Worm (Caenorhabditis elegans) whole organism, L4/young adult: ENCODE data around the gene sri-32.

Experiments used
- W03F9.2 ChIP-seq: fragments of 150-350 bp; optimal IDR thresholded peaks from 2 replicates; lab custom pipeline; 2014; ENCODE audit warnings: missing biosample characterization, missing genetic modification characterization
- dao-5 ChIP-seq: sonication (generic microtip); optimal IDR thresholded peaks from 2 replicates; lab custom pipeline; 2016; ENCODE audit warnings: missing genotype, missing genetic modification characterization, moderate library complexity, missing compliant biosample characterization
- him-1 ChIP-seq: sonication (generic microtip); optimal IDR thresholded peaks from 2 replicates; lab custom pipeline; 2016; ENCODE audit warnings: missing genotype, missing genetic modification reagents, missing genetic modification characterization, missing compliant biosample characterization

The sri-32 gene

DNA sequence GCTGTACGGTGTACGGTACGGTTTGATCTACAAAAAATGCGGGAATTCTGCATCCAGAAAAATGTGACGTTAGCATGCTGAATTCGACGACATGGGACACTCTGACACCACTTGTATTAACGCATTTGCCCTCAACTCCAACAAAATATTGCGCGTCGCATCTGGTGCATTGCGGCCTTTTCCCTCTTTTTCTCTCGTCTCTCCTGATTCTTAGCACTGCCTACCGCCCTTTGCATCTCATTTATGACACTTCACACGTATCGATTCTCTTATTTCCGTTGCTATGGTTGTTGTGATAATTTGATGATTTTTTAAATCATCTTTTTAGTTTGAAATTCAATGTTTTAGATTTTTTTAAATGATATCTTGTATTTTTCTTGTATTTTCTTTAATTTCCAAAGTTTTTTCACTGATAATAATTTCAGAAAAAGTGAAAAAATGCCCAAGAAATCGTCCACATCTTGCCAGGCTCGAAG, 35.3 kb downstream of the sri-32 start, which contains the start of gene T10D4.6:
T10D4.6 (plus strand) TSS at position 426 of the 476 bp plus-strand sequence.
- TF ChIP-seq him-1 (tag; lab: Kevin White, UChicago) = no peak

DNA sequence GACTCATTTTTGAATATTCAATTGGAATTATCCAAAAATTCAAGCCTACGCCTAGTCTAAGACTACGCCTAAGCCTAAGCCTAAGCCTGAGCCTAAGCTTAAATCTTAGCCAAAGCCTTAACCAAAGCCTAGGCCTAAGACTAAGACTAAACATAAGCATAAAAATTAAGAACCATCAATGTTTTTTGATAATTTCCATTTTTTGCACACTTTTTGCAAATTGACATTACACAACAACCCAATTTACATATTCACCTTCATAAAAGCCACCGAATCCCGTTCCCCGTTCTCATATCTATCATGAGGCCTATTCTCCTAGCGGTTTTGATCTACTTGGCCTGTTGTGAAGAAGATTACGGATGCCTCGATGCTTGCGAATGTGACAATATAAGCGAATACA, 36.8 kb downstream of the sri-32 start, which contains the start of gene T10D4.7:
T10D4.7 (plus strand) TSS at position 301 of the 400 bp plus-strand sequence.
- no peak for TF ChIP-seq him-1 (tag; lab: Kevin White, UChicago)

ce11 chrII:3113934-3114333, 40.3 kb downstream of the sri-32 start, which contains the start of gene clec-123:
TSS of gene clec-123 (plus strand) at chrII:3114234.
- TF ChIP-seq W03F9.2 (tag; lab: Kevin White, UChicago) (no peak), dao-5 (tag; lab: Kevin White, UChicago) (no peak), him-1 (tag; lab: Kevin White, UChicago) (no peak)

DNA sequence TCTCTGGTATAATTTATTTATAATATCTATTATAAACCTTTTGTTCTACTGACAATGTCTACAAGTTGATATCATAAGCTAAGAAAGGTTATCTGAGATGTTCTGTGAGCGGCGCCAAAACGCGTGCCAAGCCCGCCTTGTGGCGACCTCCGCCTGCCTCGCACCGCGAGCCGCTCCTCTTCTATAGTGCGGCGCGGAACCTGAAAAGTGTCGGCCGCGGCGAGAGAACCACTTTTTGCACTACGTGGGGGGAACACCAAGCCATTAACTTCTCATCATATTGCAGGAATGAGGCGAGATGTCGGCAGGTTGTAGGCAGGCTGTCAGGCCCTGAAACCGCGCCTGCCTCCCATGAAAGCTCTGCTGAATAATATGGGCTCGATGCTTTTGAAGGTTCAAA, 41.0 kb downstream of the sri-32 start:
- no peak for TF ChIP-seq W03F9.2 (tag; lab: Kevin White, UChicago)
- TF ChIP-seq him-1 (tag; lab: Kevin White, UChicago) = no peak
- no peak for TF ChIP-seq dao-5 (tag; lab: Kevin White, UChicago)

DNA sequence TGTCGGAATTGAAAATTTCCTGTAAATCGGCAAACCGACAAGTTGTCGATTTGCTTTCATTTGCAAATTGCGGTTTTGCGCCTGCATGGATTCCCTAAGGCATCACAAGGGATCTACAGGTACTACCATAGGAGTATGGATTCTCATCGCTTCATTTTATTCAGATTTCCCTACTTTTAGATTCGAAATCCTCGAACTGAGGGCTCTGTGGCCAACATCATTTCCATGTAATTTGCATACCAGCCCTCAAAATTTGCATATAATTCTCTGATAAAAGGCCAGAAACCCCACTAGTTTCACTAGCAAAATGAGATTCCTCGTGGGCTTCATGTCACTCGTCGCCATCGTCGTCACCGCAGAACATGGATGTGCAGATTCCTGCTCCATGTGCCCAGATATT, 42.0 kb downstream of the sri-32 start, which contains the start of gene Y25C1A.2:
Y25C1A.2 (plus strand) TSS at position 301 of the 400 bp plus-strand sequence.
- TF ChIP-seq dao-5 (tag; lab: Kevin White, UChicago) (no peak), him-1 (tag; lab: Kevin White, UChicago) (no peak), W03F9.2 (tag; lab: Kevin White, UChicago) (no peak)

DNA sequence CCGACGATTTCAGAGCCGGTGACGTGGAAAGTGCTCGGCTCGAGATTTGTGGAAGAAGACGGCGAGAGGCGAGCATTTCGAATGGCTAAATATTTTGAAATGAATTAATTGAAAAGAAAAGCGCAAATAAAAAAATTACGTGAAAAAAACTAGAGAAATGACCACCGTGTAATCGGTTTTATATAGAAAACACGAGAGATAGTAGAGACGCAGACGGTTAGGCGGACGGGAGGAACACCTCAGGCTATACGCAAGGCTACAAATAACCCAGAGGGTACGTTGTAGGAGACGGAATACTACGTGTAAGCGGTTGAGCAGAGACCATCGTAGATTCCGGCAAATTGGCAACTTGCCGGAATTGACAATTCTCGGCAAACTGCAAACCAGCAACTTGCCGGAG, 43.1 kb downstream of the sri-32 start, which contains the start of gene Y25C1A.13:
Y25C1A.13 (minus strand) TSS at position 101 of the 400 bp plus-strand sequence.
- TF ChIP-seq him-1 (tag; lab: Kevin White, UChicago) (no peak), dao-5 (tag; lab: Kevin White, UChicago) (no peak), W03F9.2 (tag; lab: Kevin White, UChicago) (no peak)

DNA sequence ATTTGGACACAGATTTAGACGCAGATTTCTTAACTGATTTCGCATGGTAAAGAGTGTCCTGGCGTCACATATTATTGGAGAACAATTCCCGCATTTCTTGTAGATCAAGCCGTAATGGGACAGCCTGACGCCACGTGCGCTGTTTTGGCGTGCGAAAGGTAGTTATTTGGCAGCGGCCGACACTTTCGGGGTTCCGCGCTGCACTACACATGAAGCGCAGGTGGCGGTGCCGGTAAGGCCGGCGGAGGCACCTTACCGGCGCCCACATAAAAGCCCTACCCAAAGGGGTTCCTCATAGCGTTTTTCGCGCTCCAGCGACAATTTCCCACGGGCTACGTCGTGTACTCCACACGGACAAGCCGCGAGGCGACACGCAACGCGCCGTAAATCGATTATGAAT, 44.2 kb downstream of the sri-32 start:
- no peak for TF ChIP-seq him-1 (tag; lab: Kevin White, UChicago)
- no peak for TF ChIP-seq dao-5 (tag; lab: Kevin White, UChicago)
- TF ChIP-seq W03F9.2 (tag; lab: Kevin White, UChicago) = no peak

ce11 chrII:3109533-3109932, 44.8 kb downstream of the sri-32 start:
- TF ChIP-seq dao-5 (tag; lab: Kevin White, UChicago) = no peak
- no peak for TF ChIP-seq him-1 (tag; lab: Kevin White, UChicago)
- no peak for TF ChIP-seq W03F9.2 (tag; lab: Kevin White, UChicago)

- TF ChIP-seq him-1 (tag; lab: Kevin White, UChicago) (no peak), dao-5 (tag; lab: Kevin White, UChicago) (no peak), W03F9.2 (tag; lab: Kevin White, UChicago) (no peak)
Observed at ce11 chrII:3108101-3108500, 46.2 kb downstream of the sri-32 start.

- TF ChIP-seq him-1 (tag; lab: Kevin White, UChicago) (no peak), W03F9.2 (tag; lab: Kevin White, UChicago) (no peak), dao-5 (tag; lab: Kevin White, UChicago) (no peak)
Observed at ce11 chrII:3105765-3106164, 48.5 kb downstream of the sri-32 start, which contains the start of gene clec-122. TSS of gene clec-122 (plus strand) at chrII:3106065.
